Worm (Caenorhabditis elegans): ENCODE measurements around the gene K08D8.5.

The K08D8.5 gene

ce11 chrIV:12921027-12921426 lies 9.1 kb upstream of the K08D8.5 start, which contains the start of gene C32H11.4:
C32H11.4 (plus strand) TSS chrIV:12921264.
- TF ChIP-seq skn-1 (tag; optimal IDR thresholded peaks at IDR 0.05) (peak; percentile 57), unc-39 (tag; optimal IDR thresholded peaks at IDR 0.05) (no peak), R02D3.7 (tag; optimal IDR thresholded peaks at IDR 0.05) (no peak), fos-1 (tag; optimal IDR thresholded peaks at IDR 0.05) (peak; percentile 79), sma-9 (GFP tag; optimal IDR thresholded peaks at IDR 0.05) (peak; percentile 96), sma-9 (tag; optimal IDR thresholded peaks at IDR 0.05) (no peak), sma-3 (GFP tag; optimal IDR thresholded peaks at IDR 0.05) (peak; percentile 68)

- no peak for TF ChIP-seq ZK546.5 (tag; optimal IDR thresholded peaks at IDR 0.05)
- TF ChIP-seq fos-1 (tag; optimal IDR thresholded peaks at IDR 0.05) = peak; percentile 73
- TF ChIP-seq sma-9 (GFP tag; optimal IDR thresholded peaks at IDR 0.05) = peak; percentile 78
- no peak for TF ChIP-seq sma-9 (tag; optimal IDR thresholded peaks at IDR 0.05)
- TF ChIP-seq skn-1 (tag; optimal IDR thresholded peaks at IDR 0.05) = peak; percentile 45
Measured at ce11 chrIV:12920553-12920952, 8.6 kb upstream of the K08D8.5 start.

- no peak for TF ChIP-seq sem-4 (tag; optimal IDR thresholded peaks at IDR 0.05)
- no peak for TF ChIP-seq skn-1 (tag; optimal IDR thresholded peaks at IDR 0.05)
- no peak for TF ChIP-seq alr-1 (tag; optimal IDR thresholded peaks at IDR 0.05)
- TF ChIP-seq unc-55 (GFP tag; optimal IDR thresholded peaks at IDR 0.05) = no peak
- TF ChIP-seq Y55F3AM.14 (GFP tag; optimal IDR thresholded peaks at IDR 0.05) = no peak
- no peak for TF ChIP-seq zag-1 (tag; optimal IDR thresholded peaks at IDR 0.05)
Measured at ce11 chrIV:12918256-12918655, 6.3 kb upstream of the K08D8.5 start, which contains the start of gene C32H11.3. C32H11.3 (plus strand) TSS chrIV:12918556.

- TF ChIP-seq dmd-4 (tag; optimal IDR thresholded peaks at IDR 0.05) (no peak), skn-1 (tag; optimal IDR thresholded peaks at IDR 0.05) (no peak), blmp-1 (tag; optimal IDR thresholded peaks at IDR 0.05; ENCODE audit: insufficient read depth) (no peak), ztf-11 (tag; optimal IDR thresholded peaks at IDR 0.05) (no peak), nhr-21 (tag; optimal IDR thresholded peaks at IDR 0.05) (no peak), mdl-1 (tag; optimal IDR thresholded peaks at IDR 0.05) (no peak), nhr-237 (tag; optimal IDR thresholded peaks at IDR 0.05) (no peak), nhr-12 (tag; optimal IDR thresholded peaks at IDR 0.05) (no peak), ztf-1 (GFP tag; conservative IDR thresholded peaks at IDR 0.05) (no peak), nhr-23 (tag; optimal IDR thresholded peaks at IDR 0.05) (no peak), zag-1 (tag; optimal IDR thresholded peaks at IDR 0.05) (no peak), Y55F3AM.14 (GFP tag; optimal IDR thresholded peaks at IDR 0.05) (no peak), nhr-25 (tag; optimal IDR thresholded peaks at IDR 0.05) (no peak), R02D3.7 (tag; optimal IDR thresholded peaks at IDR 0.05) (no peak), lsy-2 (tag; optimal IDR thresholded peaks at IDR 0.05) (no peak), F13H6.1 (tag; optimal IDR thresholded peaks at IDR 0.05) (no peak)
Measured at ce11 chrIV:12915479-12915878, 3.5 kb upstream of the K08D8.5 start, which contains the start of gene srz-15. srz-15 (plus strand) TSS chrIV:12915779.

- TF ChIP-seq elt-1 (tag; optimal IDR thresholded peaks at IDR 0.05) = no peak
- no peak for TF ChIP-seq unc-39 (tag; optimal IDR thresholded peaks at IDR 0.05)
- TF ChIP-seq ceh-16 (tag; optimal IDR thresholded peaks at IDR 0.05) = no peak
- TF ChIP-seq sma-3 (GFP tag; optimal IDR thresholded peaks at IDR 0.05) = no peak
- no peak for TF ChIP-seq ZK546.5 (tag; optimal IDR thresholded peaks at IDR 0.05)
- no peak for TF ChIP-seq nhr-12 (tag; optimal IDR thresholded peaks at IDR 0.05)
- TF ChIP-seq alr-1 (tag; optimal IDR thresholded peaks at IDR 0.05) = no peak
- TF ChIP-seq ama-1 (optimal IDR thresholded peaks at IDR 0.05) = no peak
- no peak for TF ChIP-seq nhr-10 (tag; optimal IDR thresholded peaks at IDR 0.05)
- no peak for TF ChIP-seq ztf-1 (GFP tag; conservative IDR thresholded peaks at IDR 0.05)
Measured at ce11 chrIV:12914532-12915019, 2.6 kb upstream of the K08D8.5 start, which contains the start of gene irg-6. irg-6 (minus strand) TSS chrIV:12914969.

ce11 chrIV:12909871-12910270 lies 2.1 kb downstream of the K08D8.5 start, which contains the start of gene K08D8.4:
K08D8.4 (minus strand) TSS chrIV:12909998.
- no peak for TF ChIP-seq skn-1 (tag; optimal IDR thresholded peaks at IDR 0.05)
- peak; percentile 86 for TF ChIP-seq fos-1 (tag; optimal IDR thresholded peaks at IDR 0.05)
- TF ChIP-seq nhr-129 (tag; optimal IDR thresholded peaks at IDR 0.05) = no peak

Measured in whole organism, L2 larva.